Worm (Caenorhabditis elegans) whole organism, mixed stage, embryonic: Measurements from ENCODE around the gene F59B2.8.

ENCODE experiments used
- M03D4.4 ChIP-seq: sonication (generic microtip); optimal IDR thresholded peaks from 2 replicates; lab custom pipeline; 2017; ENCODE audit warnings: mild to moderate bottlenecking, missing genetic modification characterization, missing compliant biosample characterization
- bed-3 ChIP-seq: fragments of 200-800 bp; sonication (Bioruptor generic); optimal IDR thresholded peaks from 3 replicates; lab custom pipeline; 2018; ENCODE audit warnings: mild to moderate bottlenecking, missing genetic modification characterization, moderate library complexity, missing compliant biosample characterization
- ceh-39 ChIP-seq: fragments of 150-350 bp; optimal IDR thresholded peaks from 2 replicates; lab custom pipeline; 2014; ENCODE audit warnings: missing biosample characterization, missing genetic modification characterization
- ceh-43 ChIP-seq: fragments of 200-800 bp; sonication (Bioruptor generic); optimal IDR thresholded peaks from 2 replicates; lab custom pipeline; 2018; ENCODE audit warnings: mild to moderate bottlenecking, missing genetic modification characterization, moderate library complexity, missing compliant biosample characterization
- ceh-83 ChIP-seq: fragments of 200-800 bp; sonication (Bioruptor generic); optimal IDR thresholded peaks from 2 replicates; lab custom pipeline; 2018; ENCODE audit warnings: mild to moderate bottlenecking, missing genetic modification characterization, missing compliant biosample characterization
- ces-1 ChIP-seq: fragments of 150-350 bp; optimal IDR thresholded peaks from 2 replicates; lab custom pipeline; 2014; ENCODE audit warnings: missing biosample characterization, missing genetic modification reagents, missing genetic modification characterization
- cnd-1 ChIP-seq: fragments of 200-800 bp; sonication (Bioruptor generic); optimal IDR thresholded peaks from 2 replicates; lab custom pipeline; 2018; ENCODE audit warnings: mild to moderate bottlenecking, missing genetic modification characterization, missing compliant biosample characterization
- drap-1 ChIP-seq: fragments of 200-800 bp; sonication (Bioruptor generic); optimal IDR thresholded peaks from 3 replicates; lab custom pipeline; 2018; ENCODE audit warnings: mild to moderate bottlenecking, missing genetic modification characterization, missing compliant biosample characterization
- elt-1 ChIP-seq: sonication (generic microtip); optimal IDR thresholded peaks from 2 replicates; lab custom pipeline; 2017; ENCODE audit warnings: missing genetic modification characterization, mild to moderate bottlenecking, missing compliant biosample characterization, antibody characterized with exemption, moderate library complexity, borderline replicate concordance; ENCODE audit not compliant: insufficient read depth
- elt-3 ChIP-seq: fragments of 150-350 bp; optimal IDR thresholded peaks from 2 replicates; lab custom pipeline; 2014; ENCODE audit warnings: missing biosample characterization, missing genetic modification characterization
- flh-1 ChIP-seq: fragments of 200-800 bp; sonication (Bioruptor generic); optimal IDR thresholded peaks from 2 replicates; lab custom pipeline; 2018; ENCODE audit warnings: mild to moderate bottlenecking, missing genetic modification characterization, moderate library complexity, missing compliant biosample characterization
- ham-2 ChIP-seq: fragments of 200-800 bp; sonication (Bioruptor generic); optimal IDR thresholded peaks from 2 replicates; lab custom pipeline; 2018; ENCODE audit warnings: mild to moderate bottlenecking, missing genetic modification characterization, missing compliant biosample characterization
- hlh-1 ChIP-seq: fragments of 150-350 bp; optimal IDR thresholded peaks from 2 replicates; lab custom pipeline; 2014; ENCODE audit warnings: missing biosample characterization, missing genetic modification reagents, missing genetic modification characterization
- lin-13 ChIP-seq: fragments of 150-350 bp; optimal IDR thresholded peaks from 2 replicates; lab custom pipeline; 2014; ENCODE audit warnings: missing biosample characterization, missing genetic modification characterization
- lin-32 ChIP-seq: fragments of 200-800 bp; sonication (Bioruptor generic); optimal IDR thresholded peaks from 2 replicates; lab custom pipeline; 2018; ENCODE audit warnings: mild to moderate bottlenecking, missing genetic modification characterization, missing compliant biosample characterization
- lsy-2 ChIP-seq: fragments of 150-350 bp; optimal IDR thresholded peaks from 2 replicates; lab custom pipeline; 2014; ENCODE audit warnings: missing biosample characterization, missing genetic modification characterization
- mab-5 ChIP-seq: fragments of 150-350 bp; optimal IDR thresholded peaks from 2 replicates; lab custom pipeline; 2014; ENCODE audit warnings: missing biosample characterization, missing genetic modification characterization
- mep-1 ChIP-seq: fragments of 150-350 bp; optimal IDR thresholded peaks from 2 replicates; lab custom pipeline; 2017; ENCODE audit warnings: missing biosample characterization, missing genetic modification reagents, missing genetic modification characterization, inconsistent platforms
- mls-2 ChIP-seq: sonication (generic microtip); optimal IDR thresholded peaks from 2 replicates; lab custom pipeline; 2016; ENCODE audit warnings: mild to moderate bottlenecking, missing genetic modification characterization, moderate library complexity, missing compliant biosample characterization
- nhr-12 ChIP-seq: fragments of 150-350 bp; optimal IDR thresholded peaks from 2 replicates; lab custom pipeline; 2014; ENCODE audit warnings: missing biosample characterization, missing genetic modification characterization
- nhr-2 ChIP-seq: fragments of 150-350 bp; optimal IDR thresholded peaks from 2 replicates; lab custom pipeline; 2014; ENCODE audit warnings: missing biosample characterization, missing genetic modification characterization
- nhr-237 ChIP-seq: fragments of 150-350 bp; optimal IDR thresholded peaks from 2 replicates; lab custom pipeline; 2014; ENCODE audit warnings: missing biosample characterization, missing genetic modification characterization
- nhr-28 ChIP-seq: fragments of 150-350 bp; optimal IDR thresholded peaks from 2 replicates; lab custom pipeline; 2014; ENCODE audit warnings: missing biosample characterization, missing genetic modification characterization
- nhr-76 ChIP-seq: sonication (generic microtip); optimal IDR thresholded peaks from 2 replicates; lab custom pipeline; 2017; ENCODE audit warnings: missing biosample characterization, missing genetic modification characterization
- pha-4 ChIP-seq: fragments of 150-350 bp; optimal IDR thresholded peaks from 2 replicates; lab custom pipeline; 2018; ENCODE audit warnings: missing biosample characterization, missing genetic modification reagents, missing genetic modification characterization
- sem-2 ChIP-seq: fragments of 200-800 bp; sonication (Bioruptor generic); optimal IDR thresholded peaks from 2 replicates; lab custom pipeline; 2018; ENCODE audit warnings: mild to moderate bottlenecking, missing genetic modification characterization, missing compliant biosample characterization
- snpc-4 ChIP-seq: fragments of 150-350 bp; optimal IDR thresholded peaks from 2 replicates; lab custom pipeline; 2014; ENCODE audit warnings: missing biosample characterization, missing genetic modification characterization
- sptf-1 ChIP-seq: sonication (generic microtip); optimal IDR thresholded peaks from 2 replicates; lab custom pipeline; 2017; ENCODE audit warnings: mild to moderate bottlenecking, missing genetic modification characterization, moderate library complexity, missing compliant biosample characterization
- tbx-8 ChIP-seq: fragments of 200-800 bp; sonication (Bioruptor generic); optimal IDR thresholded peaks from 2 replicates; lab custom pipeline; 2018; ENCODE audit warnings: mild to moderate bottlenecking, missing genetic modification characterization, moderate library complexity, missing compliant biosample characterization
- unc-120 ChIP-seq: sonication (generic microtip); optimal IDR thresholded peaks from 2 replicates; lab custom pipeline; 2017; ENCODE audit warnings: missing genetic modification characterization, missing compliant biosample characterization; ENCODE audit not compliant: poor library complexity, severe bottlenecking
- unc-39 ChIP-seq: fragments of 150-350 bp; optimal IDR thresholded peaks from 2 replicates; lab custom pipeline; 2014; ENCODE audit warnings: missing biosample characterization, missing genetic modification characterization
- unc-62 ChIP-seq: fragments of 150-350 bp; optimal IDR thresholded peaks from 2 replicates; lab custom pipeline; 2014; ENCODE audit warnings: missing biosample characterization, missing genetic modification reagents, missing genetic modification characterization
- zip-8 ChIP-seq: fragments of 150-350 bp; optimal IDR thresholded peaks from 2 replicates; lab custom pipeline; 2014; ENCODE audit warnings: missing biosample characterization, missing genetic modification characterization
- ztf-11 ChIP-seq: fragments of 150-350 bp; optimal IDR thresholded peaks from 2 replicates; lab custom pipeline; 2014; ENCODE audit warnings: missing biosample characterization, missing genetic modification characterization

F59B2.8 gene

DNA sequence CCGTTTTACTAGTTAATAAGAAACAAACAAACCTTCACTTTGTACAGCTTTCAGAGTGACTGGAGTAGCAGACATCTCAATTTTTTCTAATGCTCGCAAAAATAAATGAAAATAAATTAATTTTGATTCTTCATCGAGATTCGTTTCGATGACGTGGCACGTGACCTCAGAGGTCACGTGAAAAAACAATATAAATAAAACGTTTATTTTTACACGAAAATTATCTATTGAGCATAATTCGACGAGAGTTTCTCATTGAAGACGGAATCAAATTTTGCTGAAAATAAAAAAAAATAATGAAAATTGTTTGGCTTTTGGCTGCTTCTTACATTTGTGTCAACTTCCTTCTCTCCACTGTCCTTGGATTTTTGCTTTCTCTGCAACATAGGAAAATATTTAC is 8.1 kb downstream of the F59B2.8 start, which contains the start of gene rpn-6.2:
TSS of gene rpn-6.2 (minus strand) at position 101 of the 400 bp plus-strand sequence.
- no peak for TF ChIP-seq mab-5
- no peak for TF ChIP-seq zip-8
- no peak for TF ChIP-seq lsy-2 (tag; lab: Kevin White, UChicago)
- no peak for TF ChIP-seq unc-62
- no peak for TF ChIP-seq sem-2 (GFP tag; lab: Kevin White, UChicago)
- TF ChIP-seq ceh-83 = no peak
- no peak for TF ChIP-seq cnd-1 (tag; lab: Kevin White, UChicago)
- TF ChIP-seq ces-1 (GFP tag; lab: Kevin White, UChicago) = no peak
- TF ChIP-seq lin-13 (tag; lab: Kevin White, UChicago) = no peak
- TF ChIP-seq nhr-237 = no peak
- no peak for TF ChIP-seq flh-1 (GFP tag; lab: Kevin White, UChicago)
- TF ChIP-seq nhr-76 (tag; lab: Kevin White, UChicago) = no peak
- TF ChIP-seq drap-1 = no peak

DNA sequence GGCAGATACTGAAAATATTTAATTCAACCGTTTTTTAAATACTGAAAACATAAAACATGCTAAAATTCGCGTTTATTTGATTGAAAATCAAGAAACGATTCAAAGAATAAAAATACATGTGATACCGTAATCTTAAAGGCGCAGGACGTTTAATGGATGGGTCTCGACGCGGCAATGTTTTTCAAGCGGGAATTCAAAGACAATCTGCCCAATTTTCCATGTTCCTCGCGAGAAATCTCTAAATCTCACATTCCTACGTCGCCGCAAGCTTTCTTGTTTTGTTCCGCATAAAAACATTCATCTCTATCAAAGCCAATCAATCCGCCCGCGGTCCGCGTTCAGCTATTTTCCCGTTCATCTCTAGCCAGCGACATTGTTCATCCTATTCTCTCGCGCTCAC is 8.5 kb downstream of the F59B2.8 start:
- TF ChIP-seq ztf-11 (tag; lab: Kevin White, UChicago) (no peak), mab-5 (no peak), cnd-1 (tag; lab: Kevin White, UChicago) (no peak), mls-2 (no peak), unc-120 (tag; lab: Kevin White, UChicago) (no peak), elt-1 (tag; lab: Kevin White, UChicago) (no peak), nhr-12 (tag; lab: Kevin White, UChicago) (no peak), tbx-8 (GFP tag; lab: Kevin White, UChicago) (no peak), pha-4 (tag; lab: Kevin White, UChicago) (no peak), M03D4.4 (no peak), unc-39 (tag; lab: Kevin White, UChicago) (no peak), nhr-2 (tag; lab: Kevin White, UChicago) (no peak)

- TF ChIP-seq ceh-39 (no peak), cnd-1 (tag; lab: Kevin White, UChicago) (no peak), unc-62 (no peak), ceh-43 (GFP tag; lab: Kevin White, UChicago) (no peak), lin-13 (tag; lab: Kevin White, UChicago) (no peak), pha-4 (tag; lab: Kevin White, UChicago) (no peak), sem-2 (GFP tag; lab: Kevin White, UChicago) (no peak), elt-3 (tag; lab: Kevin White, UChicago) (no peak)
These were observed 10.5 kb downstream of the F59B2.8 start, which contains the start of gene F59B2.3 for ce11 chrIII:8999508-8999907. TSS of gene F59B2.3 (minus strand) at chrIII:8999766.

ce11 chrIII:8998884-8999283 is 11.1 kb downstream of the F59B2.8 start:
- TF ChIP-seq elt-3 (tag; lab: Kevin White, UChicago) (no peak), drap-1 (no peak), nhr-28 (tag; lab: Kevin White, UChicago) (no peak), tbx-8 (GFP tag; lab: Kevin White, UChicago) (no peak), ceh-39 (no peak), ceh-83 (no peak), bed-3 (GFP tag; lab: Kevin White, UChicago) (no peak), flh-1 (GFP tag; lab: Kevin White, UChicago) (no peak), snpc-4 (tag; lab: Kevin White, UChicago) (no peak)

DNA sequence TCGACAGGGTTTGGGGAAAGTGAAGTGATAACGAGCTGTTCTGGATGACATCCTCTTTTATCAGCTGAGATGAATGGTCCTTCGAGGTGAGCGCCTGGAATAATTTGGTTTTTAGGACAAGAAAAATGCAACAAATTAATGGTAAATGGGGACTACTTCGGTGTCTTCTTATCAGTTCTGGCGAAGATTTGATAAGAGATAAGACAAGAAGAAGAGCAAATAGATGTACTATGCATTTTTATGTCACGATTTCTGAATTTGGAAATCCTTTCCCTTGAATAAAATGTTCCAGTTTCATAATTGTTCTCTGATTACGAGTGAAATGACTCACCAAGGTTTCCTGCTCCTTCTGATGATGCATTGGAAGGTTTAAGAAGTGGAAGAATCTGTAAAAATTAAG is 12.2 kb downstream of the F59B2.8 start:
- TF ChIP-seq mep-1 (tag; lab: Kevin White, UChicago) (no peak), nhr-2 (tag; lab: Kevin White, UChicago) (no peak), sptf-1 (tag; lab: Kevin White, UChicago) (no peak), elt-3 (tag; lab: Kevin White, UChicago) (no peak), mls-2 (no peak), ceh-39 (no peak), ceh-43 (GFP tag; lab: Kevin White, UChicago) (no peak), pha-4 (tag; lab: Kevin White, UChicago) (no peak), nhr-237 (no peak), lin-32 (no peak), ham-2 (GFP tag; lab: Kevin White, UChicago) (no peak), sem-2 (GFP tag; lab: Kevin White, UChicago) (no peak), hlh-1 (tag; lab: Kevin White, UChicago) (no peak), snpc-4 (tag; lab: Kevin White, UChicago) (no peak), ces-1 (GFP tag; lab: Kevin White, UChicago) (no peak)
